Fruit fly (Drosophila melanogaster) whole organism: Measurements from ENCODE around the gene CG9287.

Experiments used
- CG8478 ChIP-seq: fragments of >200 bp; optimal IDR thresholded peaks from 2 replicates; lab custom pipeline; 2018; ENCODE audit warnings: inconsistent platforms
- Dll ChIP-seq: fragments of >200 bp; optimal IDR thresholded peaks from 2 replicates; lab custom pipeline; 2017
- EcR ChIP-seq, 2 experiments: fragments of >200 bp; optimal IDR thresholded peaks; 2 replicates each; lab custom pipeline; 2017; ENCODE audit warnings: missing biosample characterization in 2 of 2, missing genetic modification characterization in 2 of 2, missing genetic modification reagents in 2 of 2
- pan ChIP-seq: fragments of >200 bp; optimal IDR thresholded peaks from 2 replicates; lab custom pipeline; 2017
- psq ChIP-seq: fragments of >200 bp; optimal IDR thresholded peaks from 2 replicates; lab custom pipeline; 2017
- usp ChIP-seq: fragments of >200 bp; optimal IDR thresholded peaks from 2 replicates; lab custom pipeline; 2017; ENCODE audit warnings: missing biosample characterization, missing genetic modification characterization, mixed read lengths

CG9287 gene

DNA sequence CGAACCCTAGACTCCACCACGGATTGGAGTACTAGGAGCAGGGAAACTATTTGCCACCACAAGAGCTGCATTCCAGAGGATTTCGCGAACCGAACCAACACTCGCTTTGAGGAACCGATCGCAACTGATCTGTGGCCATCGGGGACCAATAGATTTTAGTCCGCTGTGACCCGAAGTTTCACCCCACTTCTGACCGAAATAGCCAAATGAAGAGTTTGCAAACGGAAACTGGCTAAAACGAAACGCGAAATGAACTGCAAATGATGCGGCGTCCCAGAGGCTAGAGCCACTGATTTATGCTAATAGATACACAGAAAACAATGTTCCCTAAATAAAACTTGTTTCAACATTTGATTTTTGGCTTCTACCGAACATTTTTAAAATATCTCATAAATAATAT lies at the start of gene CG9287:
Gene CG9287 (minus strand): TSS at position 101 of the 400 bp plus-strand sequence.
- TF ChIP-seq usp (GFP tag; lab: Kevin White, UChicago) (no peak), psq (lab: Kevin White, UChicago) (no peak), pan (lab: Kevin White, UChicago) (no peak), EcR (GFP tag; optimal IDR thresholded peaks at IDR 0.05; lab: Kevin White, UChicago) (no peak), Dll (lab: Kevin White, UChicago) (no peak), CG8478 (lab: Kevin White, UChicago) (no peak)

DNA sequence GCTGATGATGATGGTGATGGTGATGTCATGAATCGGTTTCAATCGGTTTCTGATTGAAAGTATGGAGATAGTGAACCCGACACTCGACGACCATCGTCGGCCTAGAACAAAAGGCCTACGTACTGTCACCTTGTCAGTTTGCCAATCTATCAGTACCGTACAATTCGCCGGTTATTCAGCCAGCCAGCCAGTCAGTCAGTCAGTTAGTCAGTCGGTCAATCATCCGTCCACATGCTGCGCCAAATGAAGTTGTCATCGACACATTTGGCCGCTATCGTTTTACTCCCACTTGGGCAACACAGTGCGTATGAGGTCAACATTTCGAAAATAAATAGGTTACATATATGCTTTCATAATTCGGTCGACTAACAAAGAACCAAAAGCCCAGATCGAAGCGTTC lies 41.4 kb upstream of the CG9287 start:
- TF ChIP-seq usp (GFP tag; lab: Kevin White, UChicago) (no peak), CG8478 (lab: Kevin White, UChicago) (no peak), pan (lab: Kevin White, UChicago) (no peak), Dll (lab: Kevin White, UChicago) (no peak), psq (lab: Kevin White, UChicago) (no peak), EcR (GFP tag; optimal IDR thresholded peaks at IDR 0.05; lab: Kevin White, UChicago) (no peak)

DNA sequence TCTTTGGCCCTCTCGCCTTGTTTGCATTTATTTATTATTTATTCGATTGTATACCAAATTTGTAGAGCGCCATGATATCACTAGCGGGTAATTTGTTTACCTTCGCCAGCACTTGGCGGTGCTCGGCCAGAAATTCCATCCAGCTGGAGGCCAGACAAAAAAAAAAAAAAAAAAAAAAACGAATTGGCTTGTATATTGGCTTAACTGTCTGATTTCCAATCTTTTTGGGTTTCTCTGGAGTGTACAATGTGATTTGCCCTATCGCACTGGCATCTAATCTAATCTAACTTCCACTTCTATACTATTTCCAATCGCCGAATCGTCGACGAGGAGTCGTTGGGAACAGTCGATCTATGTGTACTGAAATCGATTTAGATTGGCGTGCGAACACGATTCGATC lies 40.1 kb upstream of the CG9287 start:
- no peak for TF ChIP-seq EcR (GFP tag; optimal IDR thresholded peaks at IDR 0.05; lab: Kevin White, UChicago)
- TF ChIP-seq CG8478 (lab: Kevin White, UChicago), result no peak
- no peak for TF ChIP-seq usp (GFP tag; lab: Kevin White, UChicago)
- no peak for TF ChIP-seq pan (lab: Kevin White, UChicago)
- no peak for TF ChIP-seq Dll (lab: Kevin White, UChicago)
- TF ChIP-seq psq (lab: Kevin White, UChicago), result no peak

DNA sequence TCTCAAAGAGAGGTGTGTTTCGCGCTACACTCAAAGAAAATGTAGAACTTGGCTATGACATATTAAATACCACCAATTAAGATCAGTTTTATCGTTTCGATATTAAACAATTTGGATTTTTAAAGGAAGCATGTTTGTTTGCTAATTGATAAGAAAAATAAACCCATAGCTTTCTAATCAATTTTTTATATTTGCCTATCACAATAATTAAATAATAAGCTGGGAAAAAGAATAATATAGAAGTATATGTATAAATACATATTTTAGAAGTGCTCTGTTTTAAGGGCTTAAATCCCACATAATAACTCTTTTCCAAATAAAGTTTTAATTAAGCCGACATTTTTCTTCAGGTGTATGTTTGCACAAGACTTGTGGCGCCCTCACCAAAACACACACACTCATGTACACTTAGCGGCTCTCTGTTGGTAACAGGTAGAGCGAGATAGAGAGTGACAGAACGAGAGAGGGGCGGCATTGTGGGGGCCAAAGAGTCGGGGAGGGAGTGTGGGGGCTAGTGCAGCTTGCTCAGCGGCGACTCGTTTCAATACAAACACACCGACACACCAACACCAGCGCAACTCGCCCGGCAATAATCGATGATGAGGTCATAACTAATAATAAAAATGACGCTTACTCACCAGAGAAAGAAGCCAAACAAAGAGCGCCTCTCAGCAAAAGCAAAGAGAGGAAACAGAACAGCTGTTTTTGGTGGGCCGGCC lies 38.2 kb upstream of the CG9287 start:
- TF ChIP-seq Dll (lab: Kevin White, UChicago) (no peak), EcR (GFP tag; optimal IDR thresholded peaks at IDR 0.05; lab: Kevin White, UChicago) (peak in 1 of 2 experiments; percentile 12)

DNA sequence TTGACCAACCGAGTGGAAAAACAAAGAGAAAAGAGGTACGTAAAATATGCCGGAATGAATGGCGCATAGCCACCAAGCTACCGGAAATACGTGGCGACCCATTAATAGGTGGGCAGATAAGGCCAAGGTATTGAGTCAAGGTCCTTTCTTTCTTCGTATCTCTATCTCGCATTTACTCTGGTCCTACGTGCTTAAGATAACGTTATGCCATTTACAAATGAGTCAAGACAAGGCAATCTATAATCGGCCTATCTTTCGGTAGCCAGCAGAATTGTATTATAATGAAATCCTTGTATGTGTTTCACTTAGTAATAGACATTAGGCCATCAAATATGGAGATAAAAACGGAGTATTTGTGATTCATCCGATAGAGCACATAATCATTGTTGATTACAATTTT lies 36.8 kb upstream of the CG9287 start:
- TF ChIP-seq EcR (GFP tag; optimal IDR thresholded peaks at IDR 0.05; lab: Kevin White, UChicago) (no peak), usp (GFP tag; lab: Kevin White, UChicago) (no peak), CG8478 (lab: Kevin White, UChicago) (no peak), psq (lab: Kevin White, UChicago) (no peak)

DNA sequence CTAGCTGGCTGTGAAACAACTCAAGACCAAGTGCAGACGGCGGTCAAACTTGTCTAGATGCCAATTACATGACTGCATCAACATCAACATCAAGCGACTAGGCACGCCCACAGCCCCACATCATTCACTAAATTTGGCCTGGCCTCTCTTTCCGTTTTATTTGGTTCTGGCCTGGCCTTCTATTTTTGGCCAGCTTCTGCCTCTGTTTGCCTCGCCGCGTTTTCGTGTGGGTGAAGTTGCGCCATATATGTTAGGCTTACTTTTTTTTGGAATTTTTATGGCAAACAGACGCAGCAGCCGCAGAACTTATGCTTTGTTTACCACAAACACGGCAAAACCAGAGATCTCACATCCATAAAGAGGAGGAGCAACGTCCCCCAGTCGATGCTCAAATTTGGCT lies 35.8 kb upstream of the CG9287 start:
- TF ChIP-seq Dll (lab: Kevin White, UChicago), result no peak
- no peak for TF ChIP-seq usp (GFP tag; lab: Kevin White, UChicago)
- TF ChIP-seq pan (lab: Kevin White, UChicago), result no peak
- TF ChIP-seq psq (lab: Kevin White, UChicago), result no peak
- no peak for TF ChIP-seq EcR (GFP tag; optimal IDR thresholded peaks at IDR 0.05; lab: Kevin White, UChicago)
- TF ChIP-seq CG8478 (lab: Kevin White, UChicago), result no peak

DNA sequence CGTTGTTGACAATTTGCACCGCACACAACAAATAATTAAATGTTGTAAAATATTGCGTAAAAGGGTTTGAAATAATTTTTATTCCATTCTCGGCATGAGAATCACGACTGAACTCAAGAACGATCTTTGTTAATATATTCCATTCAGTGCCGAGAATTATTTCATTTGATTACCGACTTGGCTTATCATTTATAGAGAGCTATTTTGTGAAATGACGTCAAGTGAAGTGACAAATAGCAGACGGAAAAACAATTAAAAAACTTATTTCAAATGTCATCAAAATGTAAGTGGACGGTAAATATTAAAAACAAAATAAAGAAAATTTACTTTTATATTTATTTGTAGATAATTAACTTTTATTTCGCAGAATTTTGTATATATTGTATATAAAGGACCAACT lies 34.9 kb upstream of the CG9287 start:
- TF ChIP-seq pan (lab: Kevin White, UChicago), result no peak
- no peak for TF ChIP-seq EcR (GFP tag; optimal IDR thresholded peaks at IDR 0.05; lab: Kevin White, UChicago)
- TF ChIP-seq CG8478 (lab: Kevin White, UChicago), result no peak
- no peak for TF ChIP-seq psq (lab: Kevin White, UChicago)
- no peak for TF ChIP-seq usp (GFP tag; lab: Kevin White, UChicago)
- TF ChIP-seq Dll (lab: Kevin White, UChicago), result no peak

DNA sequence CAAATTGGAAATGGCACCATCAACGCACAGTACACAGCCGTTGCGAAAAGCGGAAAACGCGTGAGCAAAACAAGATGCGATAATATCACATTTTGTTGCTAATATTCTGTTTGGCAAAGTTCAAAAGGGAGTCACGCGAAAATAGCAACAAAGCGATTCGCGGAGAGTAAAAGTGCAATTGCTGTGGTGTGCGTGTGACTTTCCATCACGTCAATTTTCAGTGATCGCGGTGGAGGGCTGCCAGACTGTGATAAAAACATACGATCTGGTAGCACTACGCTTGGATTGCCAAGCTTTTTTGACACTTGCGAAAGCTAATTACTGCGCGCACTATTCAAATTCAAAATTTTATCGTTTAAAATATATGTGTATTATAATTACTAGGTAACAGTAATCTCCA lies 29.8 kb upstream of the CG9287 start, which contains the start of gene Hnf4:
Gene Hnf4 (minus strand): TSS at position 199 of the 400 bp plus-strand sequence.
- TF ChIP-seq EcR (GFP tag; optimal IDR thresholded peaks at IDR 0.05; lab: Kevin White, UChicago), result no peak
- TF ChIP-seq psq (lab: Kevin White, UChicago), result no peak
- no peak for TF ChIP-seq Dll (lab: Kevin White, UChicago)
- TF ChIP-seq pan (lab: Kevin White, UChicago), result no peak
- TF ChIP-seq CG8478 (lab: Kevin White, UChicago), result no peak
- TF ChIP-seq usp (GFP tag; lab: Kevin White, UChicago), result no peak

DNA sequence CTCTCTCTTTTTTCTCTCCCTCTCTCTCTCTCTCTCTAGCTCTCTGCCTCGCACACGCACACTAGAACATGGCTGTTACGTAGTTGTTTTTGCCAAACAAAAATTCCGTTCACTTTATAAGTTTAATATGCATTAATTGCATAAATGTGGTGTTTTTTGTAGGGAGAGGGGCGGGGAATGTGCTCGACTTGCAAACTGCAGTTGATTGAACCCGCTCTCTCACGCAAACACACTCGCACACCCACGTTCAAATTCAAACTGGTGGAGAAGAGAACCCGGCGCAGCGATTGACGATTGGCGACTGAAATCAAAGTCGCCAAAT lies 29.4 kb upstream of the CG9287 start:
- peak; percentile 59 to 86 for TF ChIP-seq EcR (GFP tag; optimal IDR thresholded peaks at IDR 0.05; lab: Kevin White, UChicago)
- TF ChIP-seq pan (lab: Kevin White, UChicago), result no peak
- TF ChIP-seq psq (lab: Kevin White, UChicago), result no peak
- no peak for TF ChIP-seq CG8478 (lab: Kevin White, UChicago)

DNA sequence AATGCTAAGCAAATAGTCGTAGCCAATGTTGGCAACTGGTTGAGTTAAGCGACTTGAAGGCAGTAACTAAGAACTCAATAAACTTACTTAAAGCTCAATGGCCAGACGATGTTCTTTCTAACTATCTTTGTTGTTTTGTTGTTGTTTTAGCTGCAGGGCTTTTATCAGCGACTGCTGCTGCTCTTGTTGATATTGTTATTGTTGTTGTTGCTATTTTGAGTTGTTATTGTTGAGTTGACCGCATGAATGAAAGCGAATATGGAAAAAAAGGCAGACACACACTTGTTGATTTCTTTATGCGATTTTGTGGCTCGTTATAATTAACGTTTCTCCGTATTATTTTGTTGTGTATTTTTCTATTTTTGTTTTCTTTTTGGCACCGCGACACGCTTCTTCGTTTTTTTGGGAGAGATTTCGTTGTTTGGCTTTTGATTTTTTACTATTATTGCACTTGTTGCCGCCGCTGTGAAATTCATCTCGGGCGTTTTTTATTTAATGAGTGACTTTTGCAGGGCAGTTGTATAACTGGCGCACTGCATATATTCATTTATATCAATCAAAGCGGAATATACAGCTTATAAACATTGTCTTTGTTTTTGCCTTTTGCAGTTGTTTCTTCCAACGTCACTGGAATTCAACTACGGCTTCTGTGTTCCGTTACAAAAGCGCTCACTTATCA lies 28.9 kb upstream of the CG9287 start:
- TF ChIP-seq CG8478 (lab: Kevin White, UChicago), result no peak
- no peak for TF ChIP-seq pan (lab: Kevin White, UChicago)
- no peak for TF ChIP-seq EcR (GFP tag; optimal IDR thresholded peaks at IDR 0.05; lab: Kevin White, UChicago)
- TF ChIP-seq Dll (lab: Kevin White, UChicago), result no peak
- TF ChIP-seq psq (lab: Kevin White, UChicago), result no peak
- no peak for TF ChIP-seq usp (GFP tag; lab: Kevin White, UChicago)

DNA sequence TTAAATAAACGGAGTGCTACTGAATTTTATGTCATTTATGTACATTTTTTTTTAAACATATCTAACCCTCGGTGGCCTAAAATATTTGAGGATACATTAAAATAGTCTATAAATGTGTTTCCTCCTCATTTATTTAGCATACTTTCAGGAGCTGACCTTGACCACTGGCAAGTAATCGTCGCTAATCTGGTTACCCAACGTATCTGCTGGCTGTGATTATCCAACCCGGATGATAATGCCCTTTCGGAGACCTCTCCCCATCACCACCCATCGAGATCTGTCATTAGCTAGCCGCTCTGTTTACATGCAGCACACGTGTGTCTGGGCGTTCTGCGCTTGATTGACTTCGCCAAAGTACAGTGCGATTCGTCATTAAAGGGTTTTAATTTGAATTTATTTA lies 27.9 kb upstream of the CG9287 start:
- no peak for TF ChIP-seq CG8478 (lab: Kevin White, UChicago)
- TF ChIP-seq usp (GFP tag; lab: Kevin White, UChicago), result no peak
- TF ChIP-seq EcR (GFP tag; optimal IDR thresholded peaks at IDR 0.05; lab: Kevin White, UChicago), result no peak
- TF ChIP-seq psq (lab: Kevin White, UChicago), result no peak
- TF ChIP-seq pan (lab: Kevin White, UChicago), result no peak
- TF ChIP-seq Dll (lab: Kevin White, UChicago), result no peak
